Fruit fly (Drosophila melanogaster): ENCODE measurements around the gene CG10413.

The CG10413 gene

DNA sequence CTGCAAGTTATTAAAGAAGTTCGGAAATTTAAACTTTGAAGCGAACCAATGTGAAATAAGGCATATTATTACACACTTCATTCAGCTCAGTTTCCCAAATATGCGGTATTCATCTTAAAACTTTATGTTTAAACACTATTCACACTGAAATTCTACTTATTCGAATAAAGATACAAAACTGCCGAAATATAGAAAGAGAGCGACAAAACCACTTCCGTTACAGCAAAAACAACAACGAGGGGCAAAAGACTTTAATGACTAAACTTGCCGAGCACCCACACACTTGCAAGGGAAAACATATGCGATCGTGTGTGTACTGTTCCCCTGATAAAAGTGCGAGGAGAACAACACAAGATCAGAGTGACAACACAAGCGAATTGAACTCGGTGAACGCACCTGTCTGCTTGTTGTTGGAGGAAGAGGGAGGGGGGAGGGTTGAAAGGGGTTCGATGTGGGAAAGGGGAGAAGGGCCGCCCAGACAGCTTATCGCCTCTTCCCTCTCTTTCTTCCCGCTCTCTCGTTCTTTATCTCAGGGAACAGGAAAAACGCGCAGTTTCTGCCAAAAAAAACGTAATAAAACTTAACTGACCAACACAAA, 43.4 kb downstream of the CG10413 start:
- no peak for TF ChIP-seq CG8301 (tag; optimal IDR thresholded peaks at IDR 0.05)
- no peak for TF ChIP-seq CG8159 (tag; optimal IDR thresholded peaks at IDR 0.05)
- TF ChIP-seq CG32121 (GFP tag; IDR thresholded peaks at IDR 0.05) = 0 out of 2 replicates have a peak, but pooled peaks have one; percentile 20
- peak; percentile 10 for TF ChIP-seq CG13204 (GFP tag; optimal IDR thresholded peaks at IDR 0.05)
- no peak for TF ChIP-seq rn (GFP tag; IDR thresholded peaks at IDR 0.05)
- TF ChIP-seq fd96Ca (GFP tag; IDR thresholded peaks at IDR 0.05) = peak; percentile 27; the same call in 1 of the 3 replicates
- TF ChIP-seq CG4496 (GFP tag; IDR thresholded peaks at IDR 0.05) = 0 out of 3 replicates have a peak, but pooled peaks have one; percentile 40
- peak; percentile 86 for TF ChIP-seq EcR (GFP tag; optimal IDR thresholded peaks at IDR 0.05)
- peak; percentile 69 for TF ChIP-seq Snoo (tag; optimal IDR thresholded peaks at IDR 0.05)

DNA sequence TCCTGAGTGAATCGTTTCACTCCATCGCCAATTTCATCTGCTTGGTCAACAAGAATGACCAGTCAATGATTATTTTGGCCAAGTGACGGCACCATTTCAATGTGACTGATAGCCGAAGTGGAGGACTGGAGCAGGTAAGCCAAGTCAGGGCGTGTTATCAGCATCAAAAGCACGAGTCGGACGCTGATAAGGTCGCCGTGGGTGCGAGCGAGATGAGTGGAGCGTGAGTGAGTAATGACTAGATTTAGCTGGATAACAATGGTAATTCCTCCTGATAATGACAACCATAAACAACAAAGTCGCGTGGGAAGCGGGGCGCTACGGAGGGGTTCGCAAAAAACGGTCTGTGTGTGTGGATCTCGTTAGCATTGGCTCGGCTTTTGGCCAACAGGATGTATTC, 44.0 kb downstream of the CG10413 start:
- no peak for TF ChIP-seq CG34367 (tag; optimal IDR thresholded peaks at IDR 0.05)
- no peak for TF ChIP-seq CG15710 (tag; optimal IDR thresholded peaks at IDR 0.05)
- TF ChIP-seq EcR (GFP tag; optimal IDR thresholded peaks at IDR 0.05) = no peak
- no peak for TF ChIP-seq CG9948 (tag; optimal IDR thresholded peaks at IDR 0.05)
- TF ChIP-seq CG8301 (tag; optimal IDR thresholded peaks at IDR 0.05) = no peak
- no peak for TF ChIP-seq CG12605 (GFP tag; IDR thresholded peaks at IDR 0.05)
- TF ChIP-seq fd96Ca (GFP tag; IDR thresholded peaks at IDR 0.05) = no peak
- no peak for TF ChIP-seq Pif1A (GFP tag; optimal IDR thresholded peaks at IDR 0.05)
- TF ChIP-seq CG13204 (GFP tag; optimal IDR thresholded peaks at IDR 0.05) = no peak

DNA sequence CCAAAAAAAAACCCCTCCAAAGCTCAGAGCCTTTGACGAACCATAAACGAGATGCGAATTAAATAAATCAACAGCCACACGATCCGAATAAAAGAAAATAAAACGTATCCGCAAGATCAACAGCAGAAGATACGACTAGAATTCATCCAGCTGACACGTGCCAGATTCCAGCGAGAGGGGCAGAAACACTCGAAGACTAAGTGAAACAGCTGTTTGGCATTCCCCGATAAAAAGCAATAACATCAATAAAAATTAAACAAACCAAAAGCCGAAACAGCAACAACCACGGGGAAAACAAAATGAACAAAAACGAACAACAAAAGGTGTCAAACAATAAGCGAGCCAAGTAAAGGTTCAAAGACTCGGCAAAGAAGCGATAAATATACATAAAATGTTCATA, 46.0 kb downstream of the CG10413 start:
- no peak for TF ChIP-seq EcR (GFP tag; optimal IDR thresholded peaks at IDR 0.05)
- TF ChIP-seq CG8159 (tag; optimal IDR thresholded peaks at IDR 0.05) = no peak
- TF ChIP-seq CG9948 (tag; optimal IDR thresholded peaks at IDR 0.05) = no peak
- no peak for TF ChIP-seq CG10348 (GFP tag; IDR thresholded peaks at IDR 0.05)
- no peak for TF ChIP-seq CG34367 (tag; optimal IDR thresholded peaks at IDR 0.05)
- no peak for TF ChIP-seq CG13204 (GFP tag; optimal IDR thresholded peaks at IDR 0.05)
- TF ChIP-seq rn (GFP tag; IDR thresholded peaks at IDR 0.05) = no peak
- TF ChIP-seq gl (tag; optimal IDR thresholded peaks at IDR 0.05) = no peak
- no peak for TF ChIP-seq fd96Ca (GFP tag; IDR thresholded peaks at IDR 0.05)
- TF ChIP-seq D1 (tag; optimal IDR thresholded peaks at IDR 0.05) = no peak

DNA sequence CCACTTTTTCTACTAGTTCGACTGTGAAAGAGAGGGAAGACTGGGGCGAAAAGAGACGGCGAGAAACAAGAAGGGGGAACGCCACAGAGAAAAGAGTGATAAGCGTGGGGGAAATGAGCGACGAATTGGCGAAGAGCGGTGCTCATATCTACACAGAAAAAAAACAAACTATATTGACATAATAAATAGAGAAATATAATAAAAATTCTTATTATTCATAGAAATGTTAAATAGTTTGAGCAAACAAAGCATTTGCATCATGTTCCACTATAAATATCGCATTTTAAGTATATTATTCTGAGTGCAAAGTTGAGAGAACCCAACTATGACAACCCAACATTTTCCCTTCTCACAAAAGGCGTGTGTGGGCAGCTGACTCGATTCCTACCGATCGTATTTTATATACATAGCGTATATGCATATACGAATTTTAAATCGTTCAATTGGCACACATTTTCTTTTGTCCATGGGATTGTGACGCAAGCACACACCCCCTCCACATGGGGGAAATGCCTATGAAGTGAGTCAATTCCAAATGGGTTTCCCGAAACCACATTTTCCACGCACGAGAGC, 47.0 kb downstream of the CG10413 start:
- TF ChIP-seq CG12605 (GFP tag; IDR thresholded peaks at IDR 0.05) (peak; percentile 81), Pif1A (GFP tag; optimal IDR thresholded peaks at IDR 0.05) (peak; percentile 46), CG15710 (tag; optimal IDR thresholded peaks at IDR 0.05) (peak; percentile 64), CG8301 (tag; optimal IDR thresholded peaks at IDR 0.05) (peak; percentile 69), CG8159 (tag; optimal IDR thresholded peaks at IDR 0.05) (peak; percentile 80), CG17806 (tag; optimal IDR thresholded peaks at IDR 0.05) (peak; percentile 67), EcR (GFP tag; optimal IDR thresholded peaks at IDR 0.05) (peak; percentile 42), CG34367 (tag; optimal IDR thresholded peaks at IDR 0.05) (peak; percentile 22), CG10348 (GFP tag; IDR thresholded peaks at IDR 0.05) (peak; percentile 40; the same call in 1 of the 2 replicates), Ets98B (GFP tag; IDR thresholded peaks at IDR 0.05) (peak; percentile 78), Pif1B (GFP tag; optimal IDR thresholded peaks at IDR 0.05) (peak; percentile 35), CG13204 (GFP tag; optimal IDR thresholded peaks at IDR 0.05) (no peak), gl (tag; optimal IDR thresholded peaks at IDR 0.05) (no peak), CG14655 (GFP tag; optimal IDR thresholded peaks at IDR 0.05) (peak; percentile 77), fd96Ca (GFP tag; IDR thresholded peaks at IDR 0.05) (peak; percentile 53; the same call in 1 of the 3 replicates), rn (GFP tag; IDR thresholded peaks at IDR 0.05) (peak; percentile 58; the same call in 1 of the 2 replicates), Snoo (tag; optimal IDR thresholded peaks at IDR 0.05) (peak; percentile 58), D1 (tag; optimal IDR thresholded peaks at IDR 0.05) (no peak), CG4496 (GFP tag; IDR thresholded peaks at IDR 0.05) (peak; percentile 79), CG9948 (tag; optimal IDR thresholded peaks at IDR 0.05) (peak; percentile 63), CG32121 (GFP tag; IDR thresholded peaks at IDR 0.05) (peak; percentile 86)

DNA sequence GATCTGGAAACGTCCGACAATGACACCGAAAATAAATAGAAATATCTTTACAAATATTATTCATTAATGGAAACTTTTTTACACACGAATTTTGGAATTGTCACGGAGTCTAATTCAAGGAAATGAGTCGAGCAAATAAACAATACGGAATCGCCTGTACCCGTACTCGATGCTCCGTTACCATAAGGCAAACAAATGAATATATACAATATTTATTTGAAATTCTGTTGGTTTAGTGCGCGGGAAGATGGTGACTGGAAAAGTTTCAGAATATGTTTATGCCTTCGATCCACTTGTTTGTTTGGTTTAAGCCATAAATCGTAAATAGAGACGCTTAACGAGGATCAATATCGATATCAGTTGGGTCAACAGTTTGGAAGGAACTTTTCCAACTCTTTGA, 48.7 kb downstream of the CG10413 start:
- TF ChIP-seq Pif1A (GFP tag; optimal IDR thresholded peaks at IDR 0.05) (no peak), EcR (GFP tag; optimal IDR thresholded peaks at IDR 0.05) (no peak), D1 (tag; optimal IDR thresholded peaks at IDR 0.05) (no peak), CG9948 (tag; optimal IDR thresholded peaks at IDR 0.05) (no peak), CG8159 (tag; optimal IDR thresholded peaks at IDR 0.05) (no peak), CG15710 (tag; optimal IDR thresholded peaks at IDR 0.05) (no peak), Pif1B (GFP tag; optimal IDR thresholded peaks at IDR 0.05) (no peak), CG34367 (tag; optimal IDR thresholded peaks at IDR 0.05) (no peak), CG32121 (GFP tag; IDR thresholded peaks at IDR 0.05) (no peak), CG14655 (GFP tag; optimal IDR thresholded peaks at IDR 0.05) (no peak), rn (GFP tag; IDR thresholded peaks at IDR 0.05) (no peak), CG17806 (tag; optimal IDR thresholded peaks at IDR 0.05) (no peak), Snoo (tag; optimal IDR thresholded peaks at IDR 0.05) (no peak), gl (tag; optimal IDR thresholded peaks at IDR 0.05) (no peak), Ets98B (GFP tag; IDR thresholded peaks at IDR 0.05) (no peak), CG4496 (GFP tag; IDR thresholded peaks at IDR 0.05) (no peak), CG13204 (GFP tag; optimal IDR thresholded peaks at IDR 0.05) (no peak), CG8301 (tag; optimal IDR thresholded peaks at IDR 0.05) (no peak), fd96Ca (GFP tag; IDR thresholded peaks at IDR 0.05) (no peak)

DNA sequence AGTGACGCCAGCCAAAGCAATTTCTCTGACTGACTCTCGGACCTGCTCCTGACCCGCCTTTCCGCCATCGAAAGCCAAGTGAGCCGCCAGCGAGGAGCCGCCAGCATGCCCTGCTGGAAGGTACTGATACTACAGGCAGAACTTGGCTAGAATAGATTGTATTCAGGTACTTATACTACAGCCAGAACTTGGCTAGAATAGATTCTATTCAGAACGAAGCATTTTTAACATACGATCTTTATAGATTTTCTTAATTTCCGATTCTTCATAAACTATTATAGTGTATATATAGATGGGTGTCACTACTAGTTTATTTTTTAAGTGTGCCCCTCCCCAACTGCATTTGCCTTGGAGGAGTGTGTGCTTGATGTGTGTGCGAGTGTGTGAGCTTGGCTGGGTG, 50.8 kb downstream of the CG10413 start:
- TF ChIP-seq CG14655 (GFP tag; optimal IDR thresholded peaks at IDR 0.05) (peak; percentile 30), CG32121 (GFP tag; IDR thresholded peaks at IDR 0.05) (no peak; the same call in 1 of the 2 replicates), rn (GFP tag; IDR thresholded peaks at IDR 0.05) (no peak), CG8301 (tag; optimal IDR thresholded peaks at IDR 0.05) (peak; percentile 23), gl (tag; optimal IDR thresholded peaks at IDR 0.05) (no peak), CG13204 (GFP tag; optimal IDR thresholded peaks at IDR 0.05) (no peak), CG15710 (tag; optimal IDR thresholded peaks at IDR 0.05) (no peak), Ets98B (GFP tag; IDR thresholded peaks at IDR 0.05) (peak; percentile 32), Pif1A (GFP tag; optimal IDR thresholded peaks at IDR 0.05) (no peak), CG34367 (tag; optimal IDR thresholded peaks at IDR 0.05) (no peak), CG12605 (GFP tag; IDR thresholded peaks at IDR 0.05) (no peak), Snoo (tag; optimal IDR thresholded peaks at IDR 0.05) (no peak), CG17806 (tag; optimal IDR thresholded peaks at IDR 0.05) (no peak), fd96Ca (GFP tag; IDR thresholded peaks at IDR 0.05) (0 out of 3 replicates have a peak, but pooled peaks have one; percentile 7), CG9948 (tag; optimal IDR thresholded peaks at IDR 0.05) (no peak), CG4496 (GFP tag; IDR thresholded peaks at IDR 0.05) (peak; percentile 21; the same call in 1 of the 3 replicates), D1 (tag; optimal IDR thresholded peaks at IDR 0.05) (no peak), CG8159 (tag; optimal IDR thresholded peaks at IDR 0.05) (no peak), CG10348 (GFP tag; IDR thresholded peaks at IDR 0.05) (no peak), EcR (GFP tag; optimal IDR thresholded peaks at IDR 0.05) (no peak), Pif1B (GFP tag; optimal IDR thresholded peaks at IDR 0.05) (no peak)

Data from whole organism, pupa.